Fruit fly (Drosophila melanogaster) whole organism, wandering third instar larva: ENCODE measurements around the gene CG7453.

ENCODE experiments used
- Abd-B ChIP-seq: fragments of >200 bp; optimal IDR thresholded peaks from 2 replicates; lab custom pipeline; 2017; ENCODE audit warnings: missing biosample characterization, missing genetic modification characterization
- Dfd ChIP-seq: fragments of >200 bp; optimal IDR thresholded peaks from 2 replicates; lab custom pipeline; 2017; ENCODE audit warnings: missing biosample characterization, missing genetic modification characterization
- Jra ChIP-seq: sonication (Bioruptor generic); optimal IDR thresholded peaks from 2 replicates; lab custom pipeline; 2016; ENCODE audit warnings: missing biosample characterization, missing genetic modification characterization
- OdsH ChIP-seq: fragments of 200-800 bp; sonication (Bioruptor generic); optimal IDR thresholded peaks from 2 replicates; lab custom pipeline; 2016; ENCODE audit warnings: missing biosample characterization, mild to moderate bottlenecking, missing genetic modification characterization
- Vsx2 ChIP-seq: fragments of 200-300, 225-300 bp; sonication (Bioruptor generic); optimal IDR thresholded peaks from 2 replicates; lab custom pipeline; 2018; ENCODE audit warnings: missing biosample characterization, missing genetic modification characterization; ENCODE audit not compliant: partially characterized antibody
- fru ChIP-seq: fragments of 200-800 bp; sonication (Bioruptor generic); optimal IDR thresholded peaks from 3 replicates; lab custom pipeline; 2016; ENCODE audit warnings: missing biosample characterization, mild to moderate bottlenecking, missing genetic modification characterization
- tai ChIP-seq: sonication (Bioruptor generic); optimal IDR thresholded peaks from 2 replicates; lab custom pipeline; 2016; ENCODE audit warnings: missing biosample characterization, missing genetic modification characterization

DNA sequence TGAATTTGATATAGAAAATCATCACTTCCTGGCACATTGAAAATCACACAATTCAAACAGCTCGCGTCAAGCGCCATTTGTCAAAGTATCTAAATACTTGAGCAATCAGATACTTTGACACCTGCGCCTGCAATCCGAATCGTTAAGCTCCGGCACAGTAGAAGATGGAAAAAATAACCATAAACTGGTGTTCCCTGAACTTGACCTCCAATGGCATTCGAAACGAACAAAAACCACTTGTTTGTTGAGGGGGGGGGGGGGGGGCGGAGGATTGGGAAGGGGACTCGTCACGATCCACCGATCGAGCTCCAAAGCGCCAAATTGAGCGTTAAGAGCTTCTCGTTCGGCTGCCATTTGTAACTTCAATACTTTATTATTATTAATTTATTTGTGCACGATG lies 8.0 kb upstream of the CG7453 start:
- TF ChIP-seq fru (GFP tag; lab: Kevin White, UChicago) (no peak), Abd-B (no peak), Vsx2 (GFP tag; lab: Kevin White, UChicago) (no peak), Jra (GFP tag; lab: Kevin White, UChicago) (no peak), Dfd (no peak), tai (no peak), OdsH (GFP tag; lab: Kevin White, UChicago) (no peak)
